Fruit fly (Drosophila melanogaster): ENCODE measurements around the gene TfIIFalpha.

The TfIIFalpha gene

DNA sequence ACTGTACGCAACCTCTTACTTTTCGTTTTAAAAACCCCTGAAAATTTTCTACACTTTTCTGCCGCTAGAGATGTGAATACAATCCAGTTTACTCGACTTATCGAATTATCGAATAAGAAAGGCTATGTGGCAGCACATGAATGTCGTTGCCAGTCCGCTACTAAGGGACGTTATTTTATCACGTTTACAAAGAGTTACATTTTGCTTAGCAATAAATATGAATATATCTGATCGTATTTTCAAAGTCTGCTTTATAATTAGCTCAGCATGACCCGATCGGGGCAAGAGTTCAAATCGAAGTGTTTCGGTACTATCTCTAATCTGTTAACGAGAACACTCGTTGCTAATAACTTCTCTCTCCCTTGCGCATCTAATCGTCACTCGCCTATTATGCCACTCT, 12.2 kb upstream of the TfIIFalpha start, which contains the start of gene CG42724 (continued):
- TF ChIP-seq CG15696 (tag; optimal IDR thresholded peaks at IDR 0.05) (peak; percentile 8), rib (GFP tag; IDR thresholded peaks at IDR 0.05) (no peak), Bdp1 (GFP tag; optimal IDR thresholded peaks at IDR 0.05) (peak; percentile 49), CG14965 (GFP tag; optimal IDR thresholded peaks at IDR 0.05; ENCODE audit: borderline replicate concordance) (no peak), Myb (GFP tag; optimal IDR thresholded peaks at IDR 0.05) (peak; percentile 66), D19A (tag; optimal IDR thresholded peaks at IDR 0.05) (no peak), HmgZ (tag; optimal IDR thresholded peaks at IDR 0.05) (peak; percentile 59), ato (GFP tag; IDR thresholded peaks at IDR 0.05; ENCODE audit: partially characterized antibody) (no peak), CG12942 (GFP tag; optimal IDR thresholded peaks at IDR 0.05) (peak; percentile 41), her (GFP tag; optimal IDR thresholded peaks at IDR 0.05) (peak; percentile 79), CG12236 (GFP tag; optimal IDR thresholded peaks at IDR 0.05) (peak; percentile 50), nmo (GFP tag; optimal IDR thresholded peaks at IDR 0.05) (peak; percentile 64), tll (GFP tag; optimal IDR thresholded peaks at IDR 0.05) (no peak), amos (GFP tag; IDR thresholded peaks at IDR 0.05; ENCODE audit: partially characterized antibody) (peak; percentile 48; the same call in 1 of the 2 replicates), wdn (GFP tag; IDR thresholded peaks at IDR 0.05) (0 out of 2 replicates have a peak, but pooled peaks have one; percentile 21), CG17802 (tag; optimal IDR thresholded peaks at IDR 0.05) (no peak), pum (GFP tag; optimal IDR thresholded peaks at IDR 0.05) (peak; percentile 71), klu (GFP tag; IDR thresholded peaks at IDR 0.05) (peak; percentile 21; the same call in 1 of the 2 replicates), CG4404 (GFP tag; IDR thresholded peaks at IDR 0.05) (no peak), CG32772 (GFP tag; IDR thresholded peaks at IDR 0.05) (peak; percentile 57), CG12391 (tag; optimal IDR thresholded peaks at IDR 0.05) (no peak), Mes4 (GFP tag; optimal IDR thresholded peaks at IDR 0.05) (peak; percentile 47), gro (GFP tag; optimal IDR thresholded peaks at IDR 0.05) (peak; percentile 80), ken (GFP tag; IDR thresholded peaks at IDR 0.05) (peak; percentile 63; the same call in 2 of the 3 replicates), CG14441 (GFP tag; IDR thresholded peaks at IDR 0.05) (peak; percentile 50), h (optimal IDR thresholded peaks at IDR 0.05) (no peak), Dref (GFP tag; IDR thresholded peaks at IDR 0.05) (peak; percentile 79), CG11085 (GFP tag; IDR thresholded peaks at IDR 0.05) (no peak), slou (GFP tag; optimal IDR thresholded peaks at IDR 0.05) (peak; percentile 26), twi (tag; optimal IDR thresholded peaks at IDR 0.05) (no peak), chinmo (GFP tag; IDR thresholded peaks at IDR 0.05; ENCODE audit: partially characterized antibody) (no peak), al (GFP tag; IDR thresholded peaks at IDR 0.05) (peak; percentile 32; the same call in 1 of the 2 replicates), vfl (GFP tag; optimal IDR thresholded peaks at IDR 0.05) (peak; percentile 37), CG31388 (GFP tag; optimal IDR thresholded peaks at IDR 0.05) (peak; percentile 20), CG4730 (GFP tag; IDR thresholded peaks at IDR 0.05) (peak; percentile 36; the same call in 1 of the 2 replicates), CG4282 (GFP tag; optimal IDR thresholded peaks at IDR 0.05) (peak; percentile 49), CG13287 (GFP tag; IDR thresholded peaks at IDR 0.05; ENCODE audit: partially characterized antibody) (peak; percentile 8; the same call in 1 of the 2 replicates), Oaz (GFP tag; IDR thresholded peaks at IDR 0.05) (no peak), CG1233 (GFP tag; optimal IDR thresholded peaks at IDR 0.05) (no peak), Sin3A (optimal IDR thresholded peaks at IDR 0.05) (peak; percentile 83), nerfin-1 (tag; optimal IDR thresholded peaks at IDR 0.05) (no peak), seq (GFP tag; IDR thresholded peaks at IDR 0.05) (no peak; the same call in 1 of the 2 replicates), pan (optimal IDR thresholded peaks at IDR 0.05) (no peak), pan (GFP tag; optimal IDR thresholded peaks at IDR 0.05 in 1 of 2, IDR thresholded peaks at IDR 0.05 in 1 of 2) (peak in 1 of 2 experiments; percentile 55), ssp (GFP tag; IDR thresholded peaks at IDR 0.05) (peak; percentile 33), CG15479 (GFP tag; optimal IDR thresholded peaks at IDR 0.05) (peak; percentile 37), CG11696 (GFP tag; IDR thresholded peaks at IDR 0.05) (no peak), ab (GFP tag; optimal IDR thresholded peaks at IDR 0.05) (peak; percentile 8), CG2678 (tag; optimal IDR thresholded peaks at IDR 0.05) (no peak), Dll (GFP tag; IDR thresholded peaks at IDR 0.05; ENCODE audit: partially characterized antibody) (no peak; the same call in 2 of the 4 replicates), Nf-YC (tag; optimal IDR thresholded peaks at IDR 0.05) (no peak), crc (GFP tag; optimal IDR thresholded peaks at IDR 0.05) (peak; percentile 46)

Measured in whole organism, embryonic.